Worm (Caenorhabditis elegans) whole organism, L3 larva: ENCODE measurements around the gene gex-4.

Source experiments
- R02D3.7 ChIP-seq: fragments of 150-350 bp; optimal IDR thresholded peaks from 2 replicates; lab custom pipeline; 2014; ENCODE audit warnings: missing biosample characterization, missing genetic modification characterization
- aly-2 ChIP-seq: fragments of 150-350 bp; optimal IDR thresholded peaks from 2 replicates; lab custom pipeline; 2014; ENCODE audit warnings: missing biosample characterization, missing genetic modification characterization
- ama-1 ChIP-seq: fragments of 150-350 bp; optimal IDR thresholded peaks from 2 replicates; lab custom pipeline; 2018
- ceh-16 ChIP-seq: sonication (generic microtip); optimal IDR thresholded peaks from 2 replicates; lab custom pipeline; 2017; ENCODE audit warnings: missing biosample characterization, missing genetic modification characterization
- ceh-28 ChIP-seq: fragments of 150-350 bp; optimal IDR thresholded peaks from 2 replicates; lab custom pipeline; 2014; ENCODE audit warnings: missing biosample characterization, missing genetic modification reagents, missing genetic modification characterization
- ceh-82 ChIP-seq: fragments of 150-350 bp; optimal IDR thresholded peaks from 2 replicates; lab custom pipeline; 2014; ENCODE audit warnings: missing biosample characterization, missing genetic modification characterization
- ceh-9 ChIP-seq: sonication (generic microtip); optimal IDR thresholded peaks from 2 replicates; lab custom pipeline; 2018; ENCODE audit warnings: missing biosample characterization, missing genetic modification characterization
- egl-27 ChIP-seq: sonication (generic microtip); optimal IDR thresholded peaks from 4 replicates; lab custom pipeline; 2017; ENCODE audit warnings: missing biosample characterization, missing genetic modification reagents, missing genetic modification characterization
- egl-5 ChIP-seq: fragments of 150-350 bp; optimal IDR thresholded peaks from 2 replicates; lab custom pipeline; 2017; ENCODE audit warnings: missing biosample characterization, missing genetic modification reagents, missing genetic modification characterization, inconsistent platforms
- elt-1 ChIP-seq: fragments of 150-350 bp; optimal IDR thresholded peaks from 2 replicates; lab custom pipeline; 2014; ENCODE audit warnings: missing biosample characterization, missing genetic modification characterization
- elt-2 ChIP-seq: sonication (generic microtip); optimal IDR thresholded peaks from 2 replicates; lab custom pipeline; 2016; ENCODE audit warnings: missing genetic modification reagents, mild to moderate bottlenecking, missing genetic modification characterization, missing compliant biosample characterization
- elt-3 ChIP-seq, 3 experiments: fragments of 150-350 bp in 1 of 3; sonication (generic microtip) in 2 of 3; optimal IDR thresholded peaks; 2 replicates in 2 of 3; 4 replicates in 1 of 3; lab custom pipeline; 2014 to 2017; ENCODE audit warnings: missing biosample characterization in 3 of 3, missing genetic modification characterization in 3 of 3
- eor-1 ChIP-seq, 2 experiments: fragments of 150-350 bp; optimal IDR thresholded peaks; 2 replicates each; lab custom pipeline; 2014 to 2018; ENCODE audit warnings: missing biosample characterization in 2 of 2, missing genetic modification characterization in 2 of 2
- fkh-10 ChIP-seq: sonication (generic microtip); optimal IDR thresholded peaks from 2 replicates; lab custom pipeline; 2017; ENCODE audit warnings: missing biosample characterization, missing genetic modification reagents, missing genetic modification characterization
- fos-1 ChIP-seq: fragments of 150-350 bp; optimal IDR thresholded peaks from 2 replicates; lab custom pipeline; 2014; ENCODE audit warnings: missing biosample characterization, missing genetic modification characterization
- hmg-11 ChIP-seq: sonication (generic microtip); optimal IDR thresholded peaks from 2 replicates; lab custom pipeline; 2016; ENCODE audit warnings: missing genetic modification characterization, missing compliant biosample characterization
- lin-15B ChIP-seq: fragments of 150-350 bp; optimal IDR thresholded peaks from 2 replicates; lab custom pipeline; 2014; ENCODE audit warnings: missing biosample characterization, missing genetic modification characterization
- lin-39 ChIP-seq: fragments of 150-350 bp; optimal IDR thresholded peaks from 2 replicates; lab custom pipeline; 2018; ENCODE audit warnings: missing biosample characterization, missing genetic modification reagents, missing genetic modification characterization
- mdl-1 ChIP-seq: fragments of 150-350 bp; optimal IDR thresholded peaks from 2 replicates; lab custom pipeline; 2014; ENCODE audit warnings: missing biosample characterization, missing genetic modification characterization
- mml-1 ChIP-seq: fragments of 150-350 bp; sonication (generic microtip); optimal IDR thresholded peaks from 3 replicates; lab custom pipeline; 2014; ENCODE audit warnings: missing biosample characterization, missing genetic modification characterization
- nfya-1 ChIP-seq: sonication (generic microtip); optimal IDR thresholded peaks from 2 replicates; lab custom pipeline; 2017; ENCODE audit warnings: missing genetic modification characterization, mild to moderate bottlenecking, missing compliant biosample characterization, antibody characterized with exemption, moderate library complexity; ENCODE audit not compliant: insufficient read depth
- nhr-11 ChIP-seq: fragments of 150-350 bp; optimal IDR thresholded peaks from 2 replicates; lab custom pipeline; 2014; ENCODE audit warnings: missing biosample characterization, missing genetic modification characterization
- nhr-12 ChIP-seq: fragments of 150-350 bp; optimal IDR thresholded peaks from 2 replicates; lab custom pipeline; 2014; ENCODE audit warnings: missing biosample characterization, missing genetic modification characterization
- nhr-237 ChIP-seq: fragments of 150-350 bp; optimal IDR thresholded peaks from 2 replicates; lab custom pipeline; 2014; ENCODE audit warnings: missing biosample characterization, missing genetic modification characterization
- nhr-25 ChIP-seq: sonication (generic microtip); optimal IDR thresholded peaks from 2 replicates; lab custom pipeline; 2017; ENCODE audit warnings: missing biosample characterization, missing genetic modification characterization
- nhr-28 ChIP-seq: fragments of 150-350 bp; optimal IDR thresholded peaks from 2 replicates; lab custom pipeline; 2014; ENCODE audit warnings: missing biosample characterization, missing genetic modification characterization
- nhr-43 ChIP-seq: sonication (generic microtip); optimal IDR thresholded peaks from 2 replicates; lab custom pipeline; 2016; ENCODE audit warnings: mild to moderate bottlenecking, missing genetic modification characterization, missing compliant biosample characterization; ENCODE audit not compliant: poor library complexity, severe bottlenecking
- nhr-67 ChIP-seq: fragments of 150-350 bp; optimal IDR thresholded peaks from 2 replicates; lab custom pipeline; 2014; ENCODE audit warnings: missing biosample characterization, missing genetic modification characterization
- nhr-76 ChIP-seq: fragments of 150-350 bp; sonication (generic microtip); optimal IDR thresholded peaks from 5 replicates; lab custom pipeline; 2014; ENCODE audit warnings: missing biosample characterization, missing genetic modification characterization
- nhr-77 ChIP-seq: fragments of 150-350 bp; optimal IDR thresholded peaks from 2 replicates; lab custom pipeline; 2014; ENCODE audit warnings: missing biosample characterization, missing genetic modification characterization
- pha-4 ChIP-seq: fragments of 150-350 bp; optimal IDR thresholded peaks from 2 replicates; lab custom pipeline; 2014; ENCODE audit warnings: missing biosample characterization, missing genetic modification reagents, missing genetic modification characterization
- pqm-1 ChIP-seq: fragments of 150-350 bp; optimal IDR thresholded peaks from 2 replicates; lab custom pipeline; 2017; ENCODE audit warnings: missing biosample characterization, missing genetic modification characterization, inconsistent platforms
- sea-2 ChIP-seq: fragments of 150-350 bp; sonication (generic microtip); optimal IDR thresholded peaks from 4 replicates; lab custom pipeline; 2014; ENCODE audit warnings: missing biosample characterization, missing genetic modification reagents, missing genetic modification characterization
- skn-1 ChIP-seq: fragments of 150-350 bp; optimal IDR thresholded peaks from 2 replicates; lab custom pipeline; 2014; ENCODE audit warnings: missing biosample characterization, missing genetic modification characterization
- snpc-4 ChIP-seq: fragments of 150-350 bp; optimal IDR thresholded peaks from 2 replicates; lab custom pipeline; 2014; ENCODE audit warnings: missing biosample characterization, missing genetic modification characterization
- unc-39 ChIP-seq: sonication (generic microtip); optimal IDR thresholded peaks from 4 replicates; lab custom pipeline; 2017; ENCODE audit warnings: missing biosample characterization, missing genetic modification characterization
- unc-62 ChIP-seq: fragments of 150-350 bp; sonication (generic microtip); optimal IDR thresholded peaks from 4 replicates; lab custom pipeline; 2014; ENCODE audit warnings: missing biosample characterization, missing genetic modification reagents, missing genetic modification characterization
- zag-1 ChIP-seq: fragments of 150-350 bp; optimal IDR thresholded peaks from 2 replicates; lab custom pipeline; 2014; ENCODE audit warnings: missing biosample characterization, missing genetic modification characterization
- ztf-11 ChIP-seq: fragments of 150-350 bp; optimal IDR thresholded peaks from 2 replicates; lab custom pipeline; 2014; ENCODE audit warnings: missing biosample characterization, missing genetic modification characterization
- ztf-4 ChIP-seq: fragments of 150-350 bp; optimal IDR thresholded peaks from 2 replicates; lab custom pipeline; 2014; ENCODE audit warnings: missing biosample characterization, missing genetic modification characterization

gex-4 gene

ce11 chrIII:12247329-12247728 lies 28.9 kb upstream of the gex-4 start:
- TF ChIP-seq R02D3.7 (tag; lab: Kevin White, UChicago): no peak
- TF ChIP-seq nhr-67 (tag; lab: Kevin White, UChicago): no peak
- TF ChIP-seq nhr-43 (tag; lab: Kevin White, UChicago): no peak
- no peak for TF ChIP-seq skn-1
- no peak for TF ChIP-seq zag-1 (tag; lab: Kevin White, UChicago)
- no peak for TF ChIP-seq fos-1
- no peak for TF ChIP-seq ztf-4 (tag; lab: Kevin White, UChicago)
- no peak for TF ChIP-seq elt-1 (tag; lab: Kevin White, UChicago)
- TF ChIP-seq unc-39 (tag; lab: Kevin White, UChicago): no peak
- no peak for TF ChIP-seq lin-15B (tag; lab: Kevin White, UChicago)
- no peak for TF ChIP-seq nhr-11 (tag; lab: Kevin White, UChicago)
- TF ChIP-seq nfya-1: no peak
- TF ChIP-seq ceh-9 (tag; lab: Kevin White, UChicago): no peak
- TF ChIP-seq mml-1 (tag; lab: Kevin White, UChicago): no peak
- no peak for TF ChIP-seq ama-1 (lab: Kevin White, UChicago)
- TF ChIP-seq ztf-11 (tag; lab: Kevin White, UChicago): no peak
- TF ChIP-seq egl-5: no peak
- TF ChIP-seq unc-62 (GFP tag; lab: Kevin White, UChicago): no peak
- no peak for TF ChIP-seq ceh-16 (tag; lab: Kevin White, UChicago)
- no peak for TF ChIP-seq mdl-1 (tag; lab: Kevin White, UChicago)

DNA sequence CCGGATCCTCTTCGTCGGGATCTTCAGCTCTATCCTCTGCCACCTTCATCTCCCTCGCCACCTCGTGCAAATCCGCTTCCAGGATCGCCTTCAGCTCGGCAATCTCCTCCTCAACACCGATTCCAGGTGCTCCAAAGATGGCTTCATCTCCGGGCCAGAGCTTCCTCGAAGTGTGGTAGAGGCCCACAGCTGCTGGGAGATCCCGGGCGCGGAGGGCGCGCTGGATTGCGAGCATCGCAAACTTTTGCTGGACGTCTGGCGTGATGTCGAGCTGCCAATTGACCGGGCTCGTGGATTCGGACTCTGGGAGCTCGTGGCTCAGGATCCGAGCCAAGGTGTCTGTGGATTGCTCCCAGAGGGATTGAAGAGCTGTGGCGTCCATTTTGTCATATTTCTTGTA lies 27.1 kb upstream of the gex-4 start:
- no peak for TF ChIP-seq nhr-12 (tag; lab: Kevin White, UChicago)
- no peak for TF ChIP-seq ceh-82 (tag; lab: Kevin White, UChicago)
- TF ChIP-seq lin-39 (tag; lab: Kevin White, UChicago): no peak
- TF ChIP-seq ama-1 (lab: Kevin White, UChicago): no peak
- no peak for TF ChIP-seq ceh-16 (tag; lab: Kevin White, UChicago)
- no peak for TF ChIP-seq nhr-11 (tag; lab: Kevin White, UChicago)
- TF ChIP-seq nhr-28 (tag; lab: Kevin White, UChicago): no peak
- TF ChIP-seq fkh-10: no peak
- TF ChIP-seq nfya-1: no peak
- TF ChIP-seq nhr-76 (tag; lab: Kevin White, UChicago): no peak
- TF ChIP-seq lin-15B (tag; lab: Kevin White, UChicago): no peak
- TF ChIP-seq pqm-1: no peak
- TF ChIP-seq snpc-4 (tag; lab: Kevin White, UChicago): no peak
- no peak for TF ChIP-seq eor-1 (tag; optimal IDR thresholded peaks at IDR 0.05; lab: Kevin White, UChicago)
- no peak for TF ChIP-seq ceh-28 (tag; lab: Kevin White, UChicago)

DNA sequence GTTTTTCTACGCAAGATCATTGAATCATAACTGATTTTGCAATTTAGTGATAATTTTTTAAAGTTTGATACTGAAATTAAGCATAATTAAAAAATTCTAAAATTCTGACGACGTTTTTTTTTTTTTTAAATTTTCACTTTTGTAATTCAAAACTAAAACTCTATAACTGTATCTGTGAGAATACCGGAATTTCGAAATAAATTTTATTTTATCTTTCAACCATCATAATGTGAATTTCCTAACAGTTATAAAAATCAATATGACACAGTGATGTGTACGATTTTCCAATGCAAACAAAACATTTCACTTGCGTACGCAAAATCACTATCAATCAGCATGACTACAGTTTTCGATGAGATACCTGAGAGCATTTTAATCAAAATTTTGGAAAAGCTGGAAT lies 17.5 kb upstream of the gex-4 start, which contains the start of the genes grl-15 and fbxa-89:
TSS of gene grl-15 (minus strand) at position 101 of the 400 bp plus-strand sequence.
TSS of gene fbxa-89 (plus strand) at position 271 of the 400 bp plus-strand sequence.
- TF ChIP-seq fkh-10 (no peak), lin-15B (tag; lab: Kevin White, UChicago) (no peak), nhr-43 (tag; lab: Kevin White, UChicago) (no peak), zag-1 (tag; lab: Kevin White, UChicago) (no peak), elt-2 (tag; lab: Kevin White, UChicago) (peak; percentile 24), hmg-11 (tag; lab: Kevin White, UChicago) (no peak), egl-27 (tag; lab: Kevin White, UChicago) (no peak), nfya-1 (no peak), R02D3.7 (tag; lab: Kevin White, UChicago) (no peak)

DNA sequence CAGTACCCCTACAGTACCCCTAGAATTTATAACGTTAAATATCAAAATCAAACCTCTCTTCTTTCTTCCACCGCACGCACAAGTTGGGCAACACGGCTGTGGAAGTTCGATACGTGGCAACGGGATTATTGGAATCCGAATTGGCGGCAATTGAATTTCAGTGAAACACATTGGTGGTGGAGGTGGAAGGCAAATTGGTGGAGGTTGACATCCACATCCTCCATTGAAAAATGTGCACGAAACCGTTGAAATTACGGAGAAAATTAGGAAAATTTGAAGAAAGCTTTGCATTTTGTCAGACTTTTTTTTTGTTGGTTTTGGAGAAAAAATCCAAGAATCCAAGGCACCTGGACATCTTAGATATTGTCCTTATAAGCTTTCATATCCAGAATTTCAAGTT lies 16.9 kb upstream of the gex-4 start:
- TF ChIP-seq nhr-12 (tag; lab: Kevin White, UChicago) (no peak), ztf-4 (tag; lab: Kevin White, UChicago) (no peak), egl-27 (tag; lab: Kevin White, UChicago) (no peak), nhr-11 (tag; lab: Kevin White, UChicago) (no peak), snpc-4 (tag; lab: Kevin White, UChicago) (no peak), mdl-1 (tag; lab: Kevin White, UChicago) (no peak), nhr-28 (tag; lab: Kevin White, UChicago) (no peak), fos-1 (no peak), aly-2 (tag; lab: Kevin White, UChicago) (no peak), elt-1 (tag; lab: Kevin White, UChicago) (no peak), lin-15B (tag; lab: Kevin White, UChicago) (no peak), pha-4 (no peak), pqm-1 (no peak), nhr-237 (no peak), sea-2 (GFP tag; lab: Kevin White, UChicago) (no peak), nhr-77 (no peak), nhr-25 (no peak), elt-3 (tag; optimal IDR thresholded peaks at IDR 0.05; lab: Kevin White, UChicago) (no peak), ceh-82 (tag; lab: Kevin White, UChicago) (no peak), ceh-9 (tag; lab: Kevin White, UChicago) (no peak)
